Worm (Caenorhabditis elegans): ENCODE measurements around the gene F38H4.3.

DNA sequence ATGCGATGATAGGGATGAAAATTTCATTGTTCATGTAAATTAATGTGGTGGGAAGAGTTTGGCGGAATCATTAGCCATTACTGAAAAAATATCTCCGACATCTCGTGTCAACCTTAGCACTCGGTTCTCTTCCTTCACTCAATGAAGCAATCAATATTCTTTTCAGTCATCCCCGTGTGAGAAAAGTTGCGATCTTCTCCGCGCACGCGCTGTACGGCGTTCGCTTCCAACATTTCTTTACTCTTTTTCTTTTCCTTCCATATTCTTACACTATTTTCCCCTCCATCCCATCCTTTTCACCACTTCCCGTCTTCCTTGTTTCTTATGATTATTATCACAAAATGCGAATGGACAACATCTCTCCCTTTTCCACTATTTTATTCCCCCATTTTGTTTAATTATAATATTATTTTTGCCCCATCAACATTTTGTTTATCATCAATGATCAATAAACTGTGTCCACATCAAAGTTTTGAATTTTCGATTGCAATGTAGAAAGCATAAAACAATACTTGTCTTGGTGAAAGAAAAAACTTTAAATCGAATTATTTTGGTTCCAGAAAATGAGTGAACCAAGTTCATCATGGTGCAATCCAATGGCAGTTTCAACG is 17.9 kb downstream of the F38H4.3 start, which contains the start of gene mob-1:
- TF ChIP-seq bed-2 (GFP tag; IDR thresholded peaks at IDR 0.05) (no peak), athp-1 (tag; optimal IDR thresholded peaks at IDR 0.05) (no peak), ccch-3 (GFP tag; optimal IDR thresholded peaks at IDR 0.05) (no peak)

All from whole organism, young adult.